Fruit fly (Drosophila melanogaster): ENCODE data around the gene Mst85C.

DNA sequence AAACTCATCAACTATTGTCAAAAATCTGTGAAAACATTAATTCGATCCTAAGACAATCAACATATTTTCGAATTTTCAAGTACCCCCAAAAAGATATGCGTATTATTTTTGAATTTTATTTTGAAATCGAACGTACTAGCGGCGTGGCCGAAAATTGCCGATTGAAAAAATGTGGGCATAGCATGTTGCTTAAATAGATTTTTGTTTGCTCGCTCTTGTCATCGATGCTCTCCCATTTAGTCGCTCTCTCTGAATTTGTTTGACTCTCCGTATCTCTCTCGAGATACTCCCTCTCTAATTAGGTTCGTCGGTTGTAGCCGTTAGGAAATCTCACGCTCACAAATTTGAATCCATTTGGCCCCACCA lies 8.6 kb downstream of the Mst85C start:
- no peak for TF ChIP-seq sage (GFP tag; optimal IDR thresholded peaks at IDR 0.05)
- TF ChIP-seq Hr78 (GFP tag; optimal IDR thresholded peaks at IDR 0.05), result no peak
- TF ChIP-seq N (GFP tag; optimal IDR thresholded peaks at IDR 0.05), result no peak
- TF ChIP-seq Hnf4 (GFP tag; optimal IDR thresholded peaks at IDR 0.05), result no peak
- no peak for TF ChIP-seq rgr (GFP tag; optimal IDR thresholded peaks at IDR 0.05)
- no peak for TF ChIP-seq CG32264 (GFP tag; optimal IDR thresholded peaks at IDR 0.05)
- TF ChIP-seq jim (GFP tag; optimal IDR thresholded peaks at IDR 0.05), result no peak

All from whole organism, wandering third instar larva.